Fruit fly (Drosophila melanogaster): Measurements from ENCODE around the gene ninaA.

Gene ninaA

DNA sequence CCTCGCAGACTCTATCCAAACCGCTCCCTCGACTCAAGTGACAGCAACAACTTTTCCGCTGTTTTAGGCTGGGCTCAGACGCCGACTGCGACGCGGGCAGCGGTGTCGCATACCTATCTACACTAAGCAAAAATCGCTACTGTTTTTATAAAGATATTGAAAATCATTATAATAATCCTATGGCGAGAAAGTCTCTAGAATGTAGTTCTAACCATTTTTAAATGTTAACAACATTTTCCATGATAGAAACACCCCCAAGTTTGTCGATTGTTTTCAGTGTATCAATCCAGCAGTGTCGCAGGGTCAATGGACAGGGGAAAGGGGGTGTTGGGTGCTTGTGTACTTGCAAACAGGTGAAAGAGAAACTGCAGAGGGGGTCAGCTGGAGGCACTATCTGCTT lies 11.3 kb upstream of the ninaA start (continued):
- no peak for TF ChIP-seq CG34224 (GFP tag; IDR thresholded peaks at IDR 0.05; ENCODE audit: partially characterized antibody)
- TF ChIP-seq CG9817 (tag; optimal IDR thresholded peaks at IDR 0.05) = peak; percentile 97
- TF ChIP-seq CG9609 (GFP tag; optimal IDR thresholded peaks at IDR 0.05) = peak; percentile 93
- TF ChIP-seq Optix (GFP tag; IDR thresholded peaks at IDR 0.05) = peak; percentile 95
- TF ChIP-seq CG18476 (GFP tag; optimal IDR thresholded peaks at IDR 0.05) = peak; percentile 95
- peak; percentile 87 for TF ChIP-seq dimm (GFP tag; IDR thresholded peaks at IDR 0.05)
- peak; percentile 89 for TF ChIP-seq cas (GFP tag; IDR thresholded peaks at IDR 0.05)
- TF ChIP-seq sr (GFP tag; IDR thresholded peaks at IDR 0.05) = peak; percentile 88; the same call in 2 of the 3 replicates
- TF ChIP-seq B-H1 (GFP tag; IDR thresholded peaks at IDR 0.05) = peak; percentile 95
- TF ChIP-seq dm (GFP tag; optimal IDR thresholded peaks at IDR 0.05) = peak; percentile 87
- TF ChIP-seq CG17802 (tag; optimal IDR thresholded peaks at IDR 0.05) = peak; percentile 87
- peak in 1 of 3 experiments; percentile 37 for TF ChIP-seq Stat92E (GFP tag; optimal IDR thresholded peaks at IDR 0.05)
- peak; percentile 94 for TF ChIP-seq dati (GFP tag; IDR thresholded peaks at IDR 0.05)
- TF ChIP-seq Dad (GFP tag; optimal IDR thresholded peaks at IDR 0.05) = peak; percentile 94
- peak; percentile 96 for TF ChIP-seq CG32772 (GFP tag; IDR thresholded peaks at IDR 0.05)
- TF ChIP-seq gt (GFP tag; IDR thresholded peaks at IDR 0.05) = peak; percentile 81
- no peak for TF ChIP-seq hbn (GFP tag; IDR thresholded peaks at IDR 0.05; ENCODE audit: partially characterized antibody)
- TF ChIP-seq Jarid2 (GFP tag; optimal IDR thresholded peaks at IDR 0.05) = peak; percentile 77
- peak; percentile 43 for TF ChIP-seq Kr (GFP tag; optimal IDR thresholded peaks at IDR 0.05)
- peak; percentile 89 for TF ChIP-seq wek (GFP tag; optimal IDR thresholded peaks at IDR 0.05)
- TF ChIP-seq dysf (GFP tag; IDR thresholded peaks at IDR 0.05) = peak; percentile 97
- TF ChIP-seq Hmr (GFP tag; optimal IDR thresholded peaks at IDR 0.05) = peak; percentile 96
- peak; percentile 91 for TF ChIP-seq ewg (GFP tag; optimal IDR thresholded peaks at IDR 0.05)
- peak; percentile 84 for TF ChIP-seq Taf1 (GFP tag; IDR thresholded peaks at IDR 0.05)
- peak; percentile 94 for TF ChIP-seq sim (GFP tag; IDR thresholded peaks at IDR 0.05)
- TF ChIP-seq usp (GFP tag; optimal IDR thresholded peaks at IDR 0.05) = no peak
- no peak for TF ChIP-seq CG16813 (GFP tag; IDR thresholded peaks at IDR 0.05; ENCODE audit: partially characterized antibody)
- peak; percentile 90 for TF ChIP-seq CG10267 (tag; optimal IDR thresholded peaks at IDR 0.05)
- TF ChIP-seq D19B (GFP tag; optimal IDR thresholded peaks at IDR 0.05) = peak; percentile 78
- TF ChIP-seq danr (GFP tag; IDR thresholded peaks at IDR 0.05) = peak; percentile 93
- TF ChIP-seq Mes4 (GFP tag; optimal IDR thresholded peaks at IDR 0.05) = peak; percentile 92
- peak; percentile 91 for TF ChIP-seq kah (GFP tag; optimal IDR thresholded peaks at IDR 0.05)
- TF ChIP-seq fru (optimal IDR thresholded peaks at IDR 0.05) = no peak
- TF ChIP-seq CG11696 (GFP tag; IDR thresholded peaks at IDR 0.05) = peak; percentile 80
- TF ChIP-seq unc-4 (GFP tag; IDR thresholded peaks at IDR 0.05; ENCODE audit: partially characterized antibody) = no peak
- TF ChIP-seq Fer1 (GFP tag; optimal IDR thresholded peaks at IDR 0.05) = peak; percentile 96
- peak; percentile 93 for TF ChIP-seq CG12744 (GFP tag; optimal IDR thresholded peaks at IDR 0.05)
- TF ChIP-seq CG16863 (GFP tag; optimal IDR thresholded peaks at IDR 0.05) = peak; percentile 96
- TF ChIP-seq CG7372 (GFP tag; IDR thresholded peaks at IDR 0.05) = peak; percentile 95
- TF ChIP-seq CG12769 (tag; optimal IDR thresholded peaks at IDR 0.05) = peak; percentile 98
- no peak for TF ChIP-seq Opbp (GFP tag; IDR thresholded peaks at IDR 0.05; ENCODE audit: partially characterized antibody)
- TF ChIP-seq Poxn (GFP tag; IDR thresholded peaks at IDR 0.05) = peak; percentile 79
- peak; percentile 94 for TF ChIP-seq CG12942 (GFP tag; optimal IDR thresholded peaks at IDR 0.05)
- peak; percentile 97 for TF ChIP-seq Side (GFP tag; optimal IDR thresholded peaks at IDR 0.05)
- TF ChIP-seq CG33213 (GFP tag; optimal IDR thresholded peaks at IDR 0.05) = peak; percentile 96
- TF ChIP-seq Elba2 (GFP tag; optimal IDR thresholded peaks at IDR 0.05) = peak; percentile 79
- peak; percentile 95 for TF ChIP-seq CG4854 (GFP tag; optimal IDR thresholded peaks at IDR 0.05)
- peak; percentile 77 for TF ChIP-seq CG6654 (GFP tag; optimal IDR thresholded peaks at IDR 0.05)
- TF ChIP-seq CG11723 (GFP tag; optimal IDR thresholded peaks at IDR 0.05) = peak; percentile 91
- no peak for TF ChIP-seq CG8478 (optimal IDR thresholded peaks at IDR 0.05)
- peak; percentile 93 for TF ChIP-seq fd3F (GFP tag; optimal IDR thresholded peaks at IDR 0.05)
- TF ChIP-seq CG12071 (GFP tag; optimal IDR thresholded peaks at IDR 0.05) = peak; percentile 96

All from whole organism, embryonic.